Worm (Caenorhabditis elegans) whole organism, early embryonic: Measurements from ENCODE around the gene srw-34.

ENCODE experiments used
- B0310.2 ChIP-seq: sonication (generic microtip); optimal IDR thresholded peaks from 2 replicates; lab custom pipeline; 2016; ENCODE audit warnings: mild to moderate bottlenecking, missing genetic modification characterization, missing compliant biosample characterization
- F13C5.2 ChIP-seq: sonication (generic microtip); optimal IDR thresholded peaks from 2 replicates; lab custom pipeline; 2017; ENCODE audit warnings: mild to moderate bottlenecking, missing genetic modification characterization, inconsistent platforms, missing compliant biosample characterization
- aly-1 ChIP-seq: sonication (generic microtip); optimal IDR thresholded peaks from 2 replicates; lab custom pipeline; 2016; ENCODE audit warnings: missing genetic modification characterization, missing compliant biosample characterization
- ama-1 ChIP-seq: fragments of 150-350 bp; optimal IDR thresholded peaks from 2 replicates; lab custom pipeline; 2014
- ceh-13 ChIP-seq: fragments of 200-800 bp; sonication (Bioruptor generic); optimal IDR thresholded peaks from 2 replicates; lab custom pipeline; 2018; ENCODE audit warnings: mild to moderate bottlenecking, missing genetic modification characterization, missing compliant biosample characterization
- ets-7 ChIP-seq: sonication (generic microtip); optimal IDR thresholded peaks from 2 replicates; lab custom pipeline; 2016; ENCODE audit warnings: missing genotype, missing genetic modification characterization, missing compliant biosample characterization
- flt-1 ChIP-seq: fragments of 200-800 bp; sonication (Bioruptor generic); IDR thresholded peaks from 2 replicates; pipeline ENCODE4 v1.3.6; 2022; ENCODE audit warnings: missing genetic modification characterization, missing compliant biosample characterization
- hmbx-1 ChIP-seq: sonication (generic microtip); optimal IDR thresholded peaks from 2 replicates; lab custom pipeline; 2016; ENCODE audit warnings: mild to moderate bottlenecking, missing genetic modification characterization, missing compliant biosample characterization
- hmg-4 ChIP-seq: fragments of 200-800 bp; sonication (Bioruptor generic); optimal IDR thresholded peaks from 2 replicates; lab custom pipeline; 2018; ENCODE audit warnings: mild to moderate bottlenecking, missing genetic modification characterization, missing compliant biosample characterization
- hnd-1 ChIP-seq: sonication (generic microtip); optimal IDR thresholded peaks from 2 replicates; lab custom pipeline; 2016; ENCODE audit warnings: missing genetic modification characterization, missing compliant biosample characterization
- pes-1 ChIP-seq: fragments of 200-800 bp; sonication (Bioruptor generic); IDR thresholded peaks from 2 replicates; pipeline ENCODE4 v1.3.6; 2022; ENCODE audit warnings: missing genetic modification reagents, missing genetic modification characterization, missing compliant biosample characterization
- scrt-1 ChIP-seq: fragments of 200-800 bp; sonication (Bioruptor generic); IDR thresholded peaks from 2 replicates; pipeline ENCODE4 v1.3.6; 2022; ENCODE audit warnings: missing genetic modification characterization, missing compliant biosample characterization
- sea-1 ChIP-seq: fragments of 200-800 bp; sonication (Bioruptor generic); conservative IDR thresholded peaks from 2 replicates; pipeline ENCODE4 v1.3.6; 2022; ENCODE audit warnings: missing genetic modification characterization, missing compliant biosample characterization
- tbx-11 ChIP-seq: fragments of 200-800 bp; sonication (Bioruptor generic); IDR thresholded peaks from 2 replicates; pipeline ENCODE4 v1.3.6; 2022; ENCODE audit warnings: missing genetic modification characterization, missing compliant biosample characterization
- tbx-37 ChIP-seq: fragments of 200-800 bp; sonication (Bioruptor generic); conservative IDR thresholded peaks from 2 replicates; pipeline ENCODE4 v1.3.6; 2022; ENCODE audit warnings: missing genetic modification reagents, missing genetic modification characterization, missing compliant biosample characterization
- tra-4 ChIP-seq: sonication (generic microtip); optimal IDR thresholded peaks from 2 replicates; lab custom pipeline; 2017; ENCODE audit warnings: missing genetic modification characterization, missing compliant biosample characterization

srw-34 gene

ce11 chrV:16471995-16472563 lies 50.1 kb downstream of the srw-34 start, which contains the start of gene srw-35:
Gene srw-35 (plus strand): TSS chrV:16472513.
- TF ChIP-seq flt-1 (GFP tag; lab: Robert Waterston, UW) (no peak), ceh-13 (GFP tag; lab: Kevin White, UChicago) (no peak), tbx-37 (GFP tag; lab: Robert Waterston, UW) (no peak), scrt-1 (GFP tag; lab: Robert Waterston, UW) (no peak), F13C5.2 (tag; lab: Kevin White, UChicago) (no peak), ets-7 (no peak), ama-1 (lab: Kevin White, UChicago) (no peak), hnd-1 (no peak), tbx-11 (GFP tag; lab: Robert Waterston, UW) (no peak), tra-4 (tag; lab: Kevin White, UChicago) (no peak), pes-1 (GFP tag; lab: Robert Waterston, UW) (no peak), hmg-4 (GFP tag; lab: Kevin White, UChicago) (no peak)

ce11 chrV:16470916-16471315 lies 51.2 kb downstream of the srw-34 start, which contains the start of gene srh-138:
Gene srh-138 (minus strand): TSS chrV:16471016.
- TF ChIP-seq aly-1 (tag; lab: Kevin White, UChicago) (no peak), flt-1 (GFP tag; lab: Robert Waterston, UW) (no peak), pes-1 (GFP tag; lab: Robert Waterston, UW) (no peak), ama-1 (lab: Kevin White, UChicago) (no peak), hmg-4 (GFP tag; lab: Kevin White, UChicago) (no peak), B0310.2 (no peak), F13C5.2 (tag; lab: Kevin White, UChicago) (no peak), ceh-13 (GFP tag; lab: Kevin White, UChicago) (no peak), tra-4 (tag; lab: Kevin White, UChicago) (no peak), hmbx-1 (tag; lab: Kevin White, UChicago) (no peak), tbx-37 (GFP tag; lab: Robert Waterston, UW) (no peak), sea-1 (GFP tag; lab: Robert Waterston, UW) (no peak), tbx-11 (GFP tag; lab: Robert Waterston, UW) (no peak)
